Worm (Caenorhabditis elegans) whole organism, late embryonic: Measurements from ENCODE around the gene D2096.10.

Source experiments
- C08G9.2 ChIP-seq: sonication (generic microtip); optimal IDR thresholded peaks from 2 replicates; lab custom pipeline; 2016; ENCODE audit warnings: mild to moderate bottlenecking, missing genetic modification characterization, moderate library complexity, missing compliant biosample characterization
- K02D7.2 ChIP-seq: sonication (generic microtip); optimal IDR thresholded peaks from 2 replicates; lab custom pipeline; 2017; ENCODE audit warnings: mild to moderate bottlenecking, missing genetic modification characterization, missing compliant biosample characterization
- K09A11.1 ChIP-seq: sonication (generic microtip); optimal IDR thresholded peaks from 2 replicates; lab custom pipeline; 2017; ENCODE audit warnings: antibody characterized with exemption, mild to moderate bottlenecking, missing genetic modification characterization, missing compliant biosample characterization; ENCODE audit not compliant: insufficient read depth
- T23F11.4 ChIP-seq: fragments of 200-800 bp; sonication (Bioruptor generic); optimal IDR thresholded peaks from 2 replicates; lab custom pipeline; 2018; ENCODE audit warnings: mild to moderate bottlenecking, missing genetic modification characterization, missing compliant biosample characterization
- ama-1 ChIP-seq: fragments of 150-350 bp; optimal IDR thresholded peaks from 2 replicates; lab custom pipeline; 2014
- ceh-22 ChIP-seq: sonication (generic microtip); optimal IDR thresholded peaks from 2 replicates; lab custom pipeline; 2017; ENCODE audit warnings: missing biosample characterization, missing genetic modification characterization
- ceh-24 ChIP-seq: sonication (generic microtip); optimal IDR thresholded peaks from 2 replicates; lab custom pipeline; 2016; ENCODE audit warnings: mild to moderate bottlenecking, missing genetic modification characterization, missing compliant biosample characterization
- ceh-30 ChIP-seq: fragments of 150-350 bp; optimal IDR thresholded peaks from 2 replicates; lab custom pipeline; 2014; ENCODE audit warnings: missing biosample characterization, missing genetic modification characterization
- ceh-31 ChIP-seq: sonication (generic microtip); optimal IDR thresholded peaks from 2 replicates; lab custom pipeline; 2016; ENCODE audit warnings: missing genetic modification characterization, missing compliant biosample characterization
- ceh-48 ChIP-seq: sonication (generic microtip); optimal IDR thresholded peaks from 2 replicates; lab custom pipeline; 2016; ENCODE audit warnings: missing genetic modification characterization, inconsistent platforms, missing compliant biosample characterization
- ceh-6 ChIP-seq: fragments of 200-800 bp; sonication (Bioruptor generic); optimal IDR thresholded peaks from 2 replicates; lab custom pipeline; 2018; ENCODE audit warnings: mild to moderate bottlenecking, missing genetic modification characterization, missing compliant biosample characterization
- dmd-4 ChIP-seq: sonication (generic microtip); optimal IDR thresholded peaks from 2 replicates; lab custom pipeline; 2016; ENCODE audit warnings: borderline replicate concordance, missing genetic modification characterization, missing compliant biosample characterization
- dve-1 ChIP-seq: sonication (generic microtip); optimal IDR thresholded peaks from 2 replicates; lab custom pipeline; 2017; ENCODE audit warnings: antibody characterized with exemption, mild to moderate bottlenecking, missing genetic modification characterization, missing compliant biosample characterization
- elt-2 ChIP-seq: sonication (generic microtip); optimal IDR thresholded peaks from 2 replicates; lab custom pipeline; 2016; ENCODE audit warnings: missing genetic modification reagents, missing genetic modification characterization, missing compliant biosample characterization
- elt-4 ChIP-seq: sonication (generic microtip); optimal IDR thresholded peaks from 2 replicates; lab custom pipeline; 2016; ENCODE audit warnings: missing genetic modification characterization, missing compliant biosample characterization
- ets-4 ChIP-seq: sonication (generic microtip); optimal IDR thresholded peaks from 2 replicates; lab custom pipeline; 2016; ENCODE audit warnings: missing genetic modification characterization, missing compliant biosample characterization
- eyg-1 ChIP-seq: sonication (generic microtip); optimal IDR thresholded peaks from 2 replicates; lab custom pipeline; 2016; ENCODE audit warnings: missing genotype, missing genetic modification characterization, missing compliant biosample characterization
- fax-1 ChIP-seq: sonication (generic microtip); optimal IDR thresholded peaks from 2 replicates; lab custom pipeline; 2016; ENCODE audit warnings: missing genotype, missing genetic modification characterization, missing compliant biosample characterization
- hlh-15 ChIP-seq: sonication (generic microtip); optimal IDR thresholded peaks from 2 replicates; lab custom pipeline; 2016; ENCODE audit warnings: missing genetic modification characterization, missing compliant biosample characterization
- hlh-8 ChIP-seq: sonication (generic microtip); optimal IDR thresholded peaks from 2 replicates; lab custom pipeline; 2016; ENCODE audit warnings: missing genotype, missing genetic modification characterization, missing compliant biosample characterization
- lim-6 ChIP-seq: sonication (generic microtip); optimal IDR thresholded peaks from 2 replicates; lab custom pipeline; 2016; ENCODE audit warnings: missing genetic modification characterization, missing compliant biosample characterization
- lin-11 ChIP-seq: fragments of 200-800 bp; sonication (Bioruptor generic); optimal IDR thresholded peaks from 2 replicates; lab custom pipeline; 2018; ENCODE audit warnings: mild to moderate bottlenecking, missing genetic modification characterization, missing compliant biosample characterization
- madf-2 ChIP-seq: sonication (generic microtip); optimal IDR thresholded peaks from 2 replicates; lab custom pipeline; 2017; ENCODE audit warnings: missing genetic modification characterization, missing compliant biosample characterization
- mec-3 ChIP-seq: sonication (generic microtip); optimal IDR thresholded peaks from 2 replicates; lab custom pipeline; 2016; ENCODE audit warnings: borderline replicate concordance, missing genetic modification characterization, missing compliant biosample characterization
- nfya-1 ChIP-seq: sonication (generic microtip); optimal IDR thresholded peaks from 2 replicates; lab custom pipeline; 2017; ENCODE audit warnings: missing genetic modification characterization, mild to moderate bottlenecking, missing compliant biosample characterization, antibody characterized with exemption, moderate library complexity
- nhr-232 ChIP-seq: sonication (generic microtip); optimal IDR thresholded peaks from 2 replicates; lab custom pipeline; 2016; ENCODE audit warnings: missing genetic modification characterization, missing compliant biosample characterization
- npax-4 ChIP-seq: sonication (generic microtip); optimal IDR thresholded peaks from 2 replicates; lab custom pipeline; 2016; ENCODE audit warnings: missing genetic modification characterization, missing compliant biosample characterization
- odd-2 ChIP-seq: sonication (generic microtip); optimal IDR thresholded peaks from 2 replicates; lab custom pipeline; 2017; ENCODE audit warnings: antibody characterized with exemption, mild to moderate bottlenecking, missing genetic modification characterization, missing compliant biosample characterization
- pag-3 ChIP-seq: sonication (generic microtip); optimal IDR thresholded peaks from 2 replicates; lab custom pipeline; 2016; ENCODE audit warnings: missing compliant biosample characterization, missing genetic modification characterization, borderline replicate concordance
- pat-9 ChIP-seq: fragments of 200-800 bp; sonication (Bioruptor generic); optimal IDR thresholded peaks from 2 replicates; lab custom pipeline; 2018; ENCODE audit warnings: mild to moderate bottlenecking, missing genetic modification characterization, moderate library complexity, missing compliant biosample characterization
- pax-1 ChIP-seq: fragments of 150-350 bp; optimal IDR thresholded peaks from 2 replicates; lab custom pipeline; 2014; ENCODE audit warnings: missing biosample characterization, missing genetic modification characterization
- pha-2 ChIP-seq: sonication (generic microtip); optimal IDR thresholded peaks from 2 replicates; lab custom pipeline; 2017; ENCODE audit warnings: mild to moderate bottlenecking, missing genetic modification characterization, missing compliant biosample characterization
- pha-4 ChIP-seq: fragments of 150-350 bp; optimal IDR thresholded peaks from 2 replicates; lab custom pipeline; 2018; ENCODE audit warnings: missing biosample characterization, missing genetic modification reagents, missing genetic modification characterization
- pros-1 ChIP-seq: fragments of 150-350 bp; optimal IDR thresholded peaks from 2 replicates; lab custom pipeline; 2014; ENCODE audit warnings: missing biosample characterization, missing genetic modification reagents, missing genetic modification characterization
- ref-2 ChIP-seq: sonication (generic microtip); optimal IDR thresholded peaks from 2 replicates; lab custom pipeline; 2016; ENCODE audit warnings: missing genetic modification characterization, missing compliant biosample characterization
- rnt-1 ChIP-seq: sonication (generic microtip); optimal IDR thresholded peaks from 2 replicates; lab custom pipeline; 2016; ENCODE audit warnings: missing genetic modification characterization, missing compliant biosample characterization
- sdc-2 ChIP-seq: sonication (generic microtip); optimal IDR thresholded peaks from 2 replicates; lab custom pipeline; 2016; ENCODE audit warnings: missing genotype, missing genetic modification characterization, missing compliant biosample characterization
- sox-2 ChIP-seq: fragments of 200-800 bp; sonication (Bioruptor generic); IDR thresholded peaks from 2 replicates; pipeline ENCODE4 v1.3.6; 2022; ENCODE audit warnings: missing genetic modification reagents, missing genetic modification characterization, missing compliant biosample characterization
- sox-4 ChIP-seq: sonication (generic microtip); optimal IDR thresholded peaks from 2 replicates; lab custom pipeline; 2017; ENCODE audit warnings: mild to moderate bottlenecking, missing genetic modification characterization, inconsistent platforms, missing compliant biosample characterization
- ttx-3 ChIP-seq: sonication (generic microtip); optimal IDR thresholded peaks from 2 replicates; lab custom pipeline; 2016; ENCODE audit warnings: missing genetic modification reagents, missing genetic modification characterization, missing compliant biosample characterization
- unc-3 ChIP-seq, 2 experiments: fragments of 200-800 bp in 1 of 2; sonication (Bioruptor generic) in 1 of 2; sonication (generic microtip) in 1 of 2; conservative IDR thresholded peaks in 1 of 2; optimal IDR thresholded peaks in 1 of 2; 2 replicates each; pipeline versions ENCODE4 v1.3.6 to Lab custom; 2016 to 2022; ENCODE audit warnings: missing compliant biosample characterization in 2 of 2, missing genetic modification characterization in 2 of 2, missing genetic modification reagents in 1 of 2
- unc-55 ChIP-seq: sonication (generic microtip); optimal IDR thresholded peaks from 2 replicates; lab custom pipeline; 2017; ENCODE audit warnings: missing biosample characterization, missing genetic modification reagents, missing genetic modification characterization
- unc-86 ChIP-seq: sonication (generic microtip); optimal IDR thresholded peaks from 2 replicates; lab custom pipeline; 2016; ENCODE audit warnings: missing genetic modification characterization, missing compliant biosample characterization
- zip-5 ChIP-seq: sonication (generic microtip); optimal IDR thresholded peaks from 2 replicates; lab custom pipeline; 2016; ENCODE audit warnings: missing genetic modification characterization, missing compliant biosample characterization

Gene D2096.10

DNA sequence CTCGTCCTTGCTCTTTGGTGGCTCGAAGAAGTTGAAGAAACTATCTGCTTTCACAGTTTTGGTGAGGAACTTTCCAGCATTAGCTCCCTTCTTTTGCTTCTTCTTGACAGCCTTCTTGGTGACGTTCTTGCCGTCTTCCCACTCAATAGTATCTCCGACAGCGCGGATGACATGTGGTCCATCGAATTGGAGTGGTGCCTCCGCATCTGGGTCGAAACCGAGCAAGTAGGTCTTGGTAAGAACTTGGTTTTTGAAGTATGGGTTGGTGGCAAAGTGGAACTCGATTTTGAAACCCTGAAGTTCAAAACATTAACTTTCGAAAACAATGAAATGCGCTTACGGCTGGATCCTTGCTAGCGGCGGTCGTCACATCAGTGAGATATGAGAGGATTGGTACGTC, 10.8 kb downstream of the D2096.10 start:
- TF ChIP-seq sdc-2 (no peak), K02D7.2 (tag; lab: Kevin White, UChicago) (no peak), mec-3 (tag; lab: Kevin White, UChicago) (no peak), ref-2 (tag; lab: Kevin White, UChicago) (no peak), ceh-48 (tag; lab: Kevin White, UChicago) (no peak), hlh-15 (tag; lab: Kevin White, UChicago) (no peak), T23F11.4 (GFP tag; lab: Kevin White, UChicago) (no peak), ceh-22 (tag; lab: Kevin White, UChicago) (no peak), elt-2 (tag; lab: Kevin White, UChicago) (no peak), K09A11.1 (tag; lab: Kevin White, UChicago) (no peak), pax-1 (no peak), pha-4 (no peak), ceh-24 (no peak), unc-86 (tag; lab: Kevin White, UChicago) (no peak), ets-4 (no peak), ama-1 (no peak), unc-55 (GFP tag; lab: Kevin White, UChicago) (no peak)

DNA sequence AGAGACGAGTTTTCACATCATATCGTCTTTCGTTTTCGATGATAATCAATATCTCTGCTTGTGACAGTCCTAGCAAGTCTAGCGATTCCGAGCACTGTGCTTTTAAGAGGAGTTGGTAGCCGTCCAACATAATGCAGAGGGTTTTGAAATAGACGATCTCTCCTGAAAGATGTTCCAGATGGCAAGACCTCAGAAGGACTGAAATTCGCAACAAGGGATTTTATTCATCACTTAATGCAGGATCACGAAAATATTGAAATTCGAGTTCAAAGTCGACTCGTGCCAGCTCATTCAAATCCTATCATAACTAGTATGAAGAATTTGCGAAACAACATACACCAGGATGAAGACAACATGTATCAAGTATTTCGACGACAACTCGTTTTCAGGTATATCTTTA, 11.5 kb downstream of the D2096.10 start, which contains the start of gene D2096.7:
Gene D2096.7 (minus strand): TSS at position 130 of the 400 bp plus-strand sequence.
- TF ChIP-seq unc-55 (GFP tag; lab: Kevin White, UChicago) (no peak), nhr-232 (tag; lab: Kevin White, UChicago) (no peak), pha-2 (no peak), dve-1 (tag; lab: Kevin White, UChicago) (no peak), K02D7.2 (tag; lab: Kevin White, UChicago) (no peak)

DNA sequence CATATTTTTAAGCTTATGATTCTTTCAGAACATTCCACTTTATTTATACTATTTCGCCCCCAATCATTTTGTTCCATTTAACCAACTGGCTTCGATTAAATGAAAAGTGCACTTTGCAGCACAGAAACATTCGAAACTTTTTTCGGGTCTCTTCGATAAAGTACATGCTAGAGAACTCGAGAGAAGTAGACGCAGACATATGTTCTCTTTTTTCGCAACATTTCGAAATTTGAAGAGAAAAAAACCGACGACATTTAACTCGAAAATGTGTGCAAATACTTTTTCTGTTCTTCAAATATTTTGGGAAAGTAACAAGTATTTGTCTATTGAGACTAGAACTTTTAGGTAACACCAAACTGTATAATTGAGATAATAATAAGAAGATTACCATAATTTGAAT, 12.1 kb downstream of the D2096.10 start:
- TF ChIP-seq npax-4 (tag; lab: Kevin White, UChicago) (no peak), madf-2 (tag; lab: Kevin White, UChicago) (no peak), sdc-2 (no peak), nfya-1 (tag; lab: Kevin White, UChicago) (no peak), ceh-6 (GFP tag; lab: Kevin White, UChicago) (no peak), C08G9.2 (tag; lab: Kevin White, UChicago) (no peak), eyg-1 (tag; lab: Kevin White, UChicago) (no peak), ama-1 (no peak), pag-3 (no peak), sox-4 (no peak), hlh-8 (tag; lab: Kevin White, UChicago) (no peak), ceh-30 (tag; lab: Kevin White, UChicago) (no peak), pax-1 (no peak), elt-4 (tag; lab: Kevin White, UChicago) (no peak)

DNA sequence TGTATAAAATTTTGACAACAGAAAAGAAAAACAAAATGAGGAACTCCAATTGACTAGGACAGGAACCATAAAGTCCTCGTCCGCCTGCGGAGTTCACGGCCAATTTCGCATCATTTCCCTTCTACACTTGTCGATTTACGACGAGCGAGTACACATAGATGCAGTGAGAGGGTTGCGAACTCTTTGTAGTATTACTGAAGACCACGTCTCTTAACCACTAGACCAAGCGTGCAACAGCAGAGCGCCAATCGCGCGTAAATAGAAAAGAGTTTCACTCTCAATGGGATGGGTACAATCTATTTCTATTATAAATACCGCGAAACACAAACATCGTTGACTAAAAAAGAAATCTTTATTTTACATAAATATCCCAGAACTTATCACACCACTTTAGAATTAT, 13.7 kb downstream of the D2096.10 start:
- TF ChIP-seq fax-1 (tag; lab: Kevin White, UChicago) (peak; percentile 66), rnt-1 (tag; lab: Kevin White, UChicago) (peak; percentile 50), ttx-3 (peak; percentile 82), ceh-31 (peak; percentile 72), sox-4 (peak; percentile 78), nfya-1 (tag; lab: Kevin White, UChicago) (peak; percentile 67), odd-2 (tag; lab: Kevin White, UChicago) (peak; percentile 79), lim-6 (tag; lab: Kevin White, UChicago) (no peak), eyg-1 (tag; lab: Kevin White, UChicago) (peak; percentile 77), pha-4 (no peak), pros-1 (tag; lab: Kevin White, UChicago) (peak; percentile 49), mec-3 (tag; lab: Kevin White, UChicago) (no peak), sdc-2 (peak; percentile 77), ref-2 (tag; lab: Kevin White, UChicago) (peak; percentile 92), sox-2 (GFP tag; lab: Robert Waterston, UW) (peak; percentile 72), dmd-4 (tag; lab: Kevin White, UChicago) (peak; percentile 31), madf-2 (tag; lab: Kevin White, UChicago) (peak; percentile 86), pha-2 (peak; percentile 86), npax-4 (tag; lab: Kevin White, UChicago) (peak; percentile 77), lin-11 (tag; lab: Kevin White, UChicago) (peak; percentile 84), T23F11.4 (GFP tag; lab: Kevin White, UChicago) (peak; percentile 63), unc-3 (GFP tag; conservative IDR thresholded peaks at IDR 0.05; lab: Robert Waterston, UW) (peak; percentile 65; the same call in 1 of the 2 replicates), unc-3 (tag; optimal IDR thresholded peaks at IDR 0.05; lab: Kevin White, UChicago) (peak; percentile 79), elt-2 (tag; lab: Kevin White, UChicago) (peak; percentile 94), zip-5 (peak; percentile 70), pat-9 (peak; percentile 87), pag-3 (peak; percentile 39), ceh-48 (tag; lab: Kevin White, UChicago) (peak; percentile 77), K02D7.2 (tag; lab: Kevin White, UChicago) (peak; percentile 51), unc-86 (tag; lab: Kevin White, UChicago) (peak; percentile 84)
